Worm (Caenorhabditis elegans) whole organism, L4/young adult: ENCODE measurements around the gene exp-2.

Experiments used
- W03F9.2 ChIP-seq: fragments of 150-350 bp; optimal IDR thresholded peaks from 2 replicates; lab custom pipeline; 2014; ENCODE audit warnings: missing biosample characterization, missing genetic modification characterization
- him-1 ChIP-seq: sonication (generic microtip); optimal IDR thresholded peaks from 2 replicates; lab custom pipeline; 2016; ENCODE audit warnings: missing genotype, missing genetic modification reagents, missing genetic modification characterization, missing compliant biosample characterization

DNA sequence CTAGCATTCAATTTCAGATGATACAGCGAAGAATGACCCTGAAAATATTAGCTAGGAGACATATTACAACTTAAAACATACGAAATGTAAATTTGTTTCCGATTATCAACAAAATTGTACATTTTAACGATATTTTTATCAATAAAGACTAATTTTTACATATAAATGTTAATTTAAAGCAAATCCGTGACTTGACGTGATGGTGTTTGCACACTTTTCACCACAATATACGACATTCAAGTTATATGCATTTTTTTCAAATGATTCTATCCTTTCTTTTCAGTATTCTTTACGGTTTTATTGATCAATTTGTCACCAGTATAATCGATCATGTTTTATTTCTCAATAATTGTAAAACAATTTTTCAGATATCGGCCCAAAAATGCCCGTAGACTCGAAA is 35.4 kb upstream of the exp-2 start, which contains the start of gene Y38A10A.7:
- TF ChIP-seq him-1 (tag; lab: Kevin White, UChicago) (no peak), W03F9.2 (tag; lab: Kevin White, UChicago) (peak; percentile 64)
